Worm (Caenorhabditis elegans): ENCODE data around the gene dkc-1.

Gene dkc-1

ce11 chrIII:10747620-10748479 lies at the start of gene dkc-1, which contains the start of gene ran-1 (continued):
- TF ChIP-seq Y53F4B.3 (GFP tag; IDR thresholded peaks at IDR 0.05), result no peak
- no peak for TF ChIP-seq hmg-20 (GFP tag; IDR thresholded peaks at IDR 0.05)
- peak; percentile 63 for TF ChIP-seq K12H6.12 (tag; optimal IDR thresholded peaks at IDR 0.05)
- TF ChIP-seq ets-4 (GFP tag; optimal IDR thresholded peaks at IDR 0.05), result no peak
- peak; percentile 89 for TF ChIP-seq xnd-1 (tag; optimal IDR thresholded peaks at IDR 0.05)
- TF ChIP-seq Y95B8A.8 (GFP tag; IDR thresholded peaks at IDR 0.05), result peak; percentile 84; the same call in 1 of the 2 replicates
- peak; percentile 13 for TF ChIP-seq pha-4 (tag; optimal IDR thresholded peaks at IDR 0.05)
- no peak for TF ChIP-seq bed-2 (GFP tag; IDR thresholded peaks at IDR 0.05)
- peak; percentile 98 for TF ChIP-seq madf-6 (GFP tag; IDR thresholded peaks at IDR 0.05)
- TF ChIP-seq zfh-2 (GFP tag; conservative IDR thresholded peaks at IDR 0.05), result no peak
- TF ChIP-seq hlh-26 (GFP tag; conservative IDR thresholded peaks at IDR 0.05), result no peak
- TF ChIP-seq hrde-1 (tag; optimal IDR thresholded peaks at IDR 0.05; ENCODE audit: borderline replicate concordance), result no peak
- peak; percentile 86 for TF ChIP-seq madf-3 (GFP tag; IDR thresholded peaks at IDR 0.05)
- peak; percentile 77 for TF ChIP-seq ekl-4 (GFP tag; IDR thresholded peaks at IDR 0.05)
- peak; percentile 24 for TF ChIP-seq nhr-80 (tag; optimal IDR thresholded peaks at IDR 0.05)
- peak; percentile 65 for TF ChIP-seq tbp1 (GFP tag; optimal IDR thresholded peaks at IDR 0.05)
- TF ChIP-seq egl-18 (GFP tag; IDR thresholded peaks at IDR 0.05), result no peak
- TF ChIP-seq B0336.3 (GFP tag; IDR thresholded peaks at IDR 0.05), result peak; percentile 90
- no peak for TF ChIP-seq ceh-27 (GFP tag; optimal IDR thresholded peaks at IDR 0.05)
- TF ChIP-seq ztf-3 (GFP tag; optimal IDR thresholded peaks at IDR 0.05), result no peak
- peak in 2 of 3 experiments; percentile 74 to 79 for TF ChIP-seq lin-35 (GFP tag; optimal IDR thresholded peaks at IDR 0.05)
- peak; percentile 35 for TF ChIP-seq snpc-4 (GFP tag; optimal IDR thresholded peaks at IDR 0.05)
- TF ChIP-seq snpc-4 (tag; optimal IDR thresholded peaks at IDR 0.05), result peak; percentile 31 to 52 (median 38)
- TF ChIP-seq F55B11.4 (tag; optimal IDR thresholded peaks at IDR 0.05; ENCODE audit: borderline replicate concordance, insufficient read depth), result no peak
- 0 out of 2 replicates have a peak, but pooled peaks have one; percentile 44 for TF ChIP-seq attf-3 (GFP tag; conservative IDR thresholded peaks at IDR 0.05)
- no peak for TF ChIP-seq hlh-12 (tag; optimal IDR thresholded peaks at IDR 0.05)
- peak; percentile 53 for TF ChIP-seq egrh-3 (GFP tag; IDR thresholded peaks at IDR 0.05)
- peak; percentile 58; the same call in 1 of the 2 replicates for TF ChIP-seq cebp-1 (GFP tag; IDR thresholded peaks at IDR 0.05)
- peak; percentile 90 for TF ChIP-seq cebp-1 (tag; optimal IDR thresholded peaks at IDR 0.05)
- no peak for TF ChIP-seq unc-62 (GFP tag; optimal IDR thresholded peaks at IDR 0.05)
- TF ChIP-seq Y53G8AR.9 (GFP tag; conservative IDR thresholded peaks at IDR 0.05), result peak; percentile 84
- TF ChIP-seq athp-1 (tag; optimal IDR thresholded peaks at IDR 0.05), result peak; percentile 81
- TF ChIP-seq zim-3 (tag; optimal IDR thresholded peaks at IDR 0.05), result no peak
- no peak for TF ChIP-seq F52B5.7 (tag; optimal IDR thresholded peaks at IDR 0.05)
- TF ChIP-seq rcor-1 (GFP tag; IDR thresholded peaks at IDR 0.05), result peak; percentile 81
- no peak for TF ChIP-seq nfya-2 (GFP tag; IDR thresholded peaks at IDR 0.05)
- TF ChIP-seq Y79H2A.3 (GFP tag; conservative IDR thresholded peaks at IDR 0.05), result 0 out of 2 replicates have a peak, but pooled peaks have one; percentile 7
- TF ChIP-seq mes-4 (tag; optimal IDR thresholded peaks at IDR 0.05), result no peak
- TF ChIP-seq somi-1 (GFP tag; optimal IDR thresholded peaks at IDR 0.05), result no peak
- TF ChIP-seq him-1 (tag; optimal IDR thresholded peaks at IDR 0.05), result no peak
- TF ChIP-seq hsf-1 (GFP tag; IDR thresholded peaks at IDR 0.05), result peak; percentile 84
- peak; percentile 95 for TF ChIP-seq D2030.7 (GFP tag; IDR thresholded peaks at IDR 0.05)
- peak; percentile 92 for TF ChIP-seq tlf-1 (GFP tag; optimal IDR thresholded peaks at IDR 0.05)
- TF ChIP-seq snpc-1.3 (tag; optimal IDR thresholded peaks at IDR 0.05; ENCODE audit: insufficient read depth), result peak; percentile 79
- no peak for TF ChIP-seq nhr-179 (tag; optimal IDR thresholded peaks at IDR 0.05)
- TF ChIP-seq ztf-22 (GFP tag; optimal IDR thresholded peaks at IDR 0.05), result no peak
- no peak for TF ChIP-seq sptf-2 (GFP tag; optimal IDR thresholded peaks at IDR 0.05)
